Fruit fly (Drosophila melanogaster): ENCODE measurements around the gene kst.
A peak's percentile ranks its signal among the peaks of the same experiment; 100 is the strongest.

Gene kst

DNA sequence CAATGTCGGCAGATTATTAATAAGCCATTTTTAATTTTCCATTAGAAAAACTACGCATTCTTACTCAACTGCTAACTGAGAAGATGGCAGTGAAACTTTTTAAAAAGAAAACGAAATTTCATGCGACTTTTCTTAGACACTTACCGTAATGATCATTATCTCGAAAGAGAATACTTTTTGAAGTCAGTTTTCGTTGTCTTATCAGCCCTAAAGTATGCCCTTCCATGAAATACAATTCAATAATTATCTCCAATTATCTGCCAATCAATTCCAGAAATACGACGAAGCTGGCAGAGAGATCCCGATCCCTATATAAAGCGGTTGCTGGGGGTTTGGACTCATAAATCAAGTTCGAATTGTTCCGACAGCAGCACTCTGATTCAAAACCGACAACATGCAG is 20.2 kb upstream of the kst start, which contains the start of gene Drsl5 (continued):
- no peak for TF ChIP-seq zen2 (GFP tag; IDR thresholded peaks at IDR 0.05; ENCODE audit: partially characterized antibody)
- no peak for TF ChIP-seq klu (GFP tag; IDR thresholded peaks at IDR 0.05)
- no peak for TF ChIP-seq br (optimal IDR thresholded peaks at IDR 0.05)
- TF ChIP-seq exex (tag; optimal IDR thresholded peaks at IDR 0.05): peak; percentile 38
- no peak for TF ChIP-seq lola (GFP tag; optimal IDR thresholded peaks at IDR 0.05)
- TF ChIP-seq CG7372 (GFP tag; IDR thresholded peaks at IDR 0.05): no peak
- TF ChIP-seq tin (GFP tag; optimal IDR thresholded peaks at IDR 0.05): no peak
- no peak for TF ChIP-seq grau (tag; optimal IDR thresholded peaks at IDR 0.05)
- TF ChIP-seq CG32767 (GFP tag; IDR thresholded peaks at IDR 0.05): no peak
- TF ChIP-seq CG10543 (GFP tag; optimal IDR thresholded peaks at IDR 0.05): no peak
- no peak for TF ChIP-seq Usf (GFP tag; optimal IDR thresholded peaks at IDR 0.05)
- TF ChIP-seq Meics (GFP tag; optimal IDR thresholded peaks at IDR 0.05): no peak
- no peak for TF ChIP-seq Fer2 (tag; optimal IDR thresholded peaks at IDR 0.05)

DNA sequence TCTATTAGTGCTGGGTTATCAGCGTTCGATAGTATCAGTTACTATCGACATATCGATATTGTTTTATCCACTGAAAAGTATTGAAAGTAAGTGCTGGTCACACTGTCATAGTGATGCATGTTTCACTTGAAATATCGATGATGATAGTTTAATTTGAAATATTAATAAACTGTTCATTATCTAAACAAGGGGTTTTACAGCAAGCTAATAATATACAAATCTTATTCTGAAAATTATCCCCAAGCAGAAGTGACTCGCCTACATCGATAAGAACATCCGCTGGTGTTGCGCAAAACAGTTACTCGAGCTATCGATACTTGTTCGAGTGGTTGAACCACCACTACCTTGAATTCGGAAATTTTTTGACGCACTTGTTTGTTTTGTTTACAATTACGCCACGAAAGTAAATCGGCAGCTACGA is 17.4 kb upstream of the kst start, which contains the start of the genes PIG-C, CG12016 and Dpm2:
PIG-C (minus strand) TSS at position 10 of the 421 bp plus-strand sequence.
CG12016 (plus strand) TSS at position 333 of the 421 bp plus-strand sequence.
Dpm2 (plus strand) TSS at position 333 of the 421 bp plus-strand sequence.
- TF ChIP-seq Hsf (GFP tag; optimal IDR thresholded peaks at IDR 0.05) (peak; percentile 86), Optix (GFP tag; IDR thresholded peaks at IDR 0.05) (no peak), CG10979 (tag; optimal IDR thresholded peaks at IDR 0.05) (peak; percentile 30), otp (GFP tag; IDR thresholded peaks at IDR 0.05) (no peak), zen (tag; optimal IDR thresholded peaks at IDR 0.05) (peak; percentile 60), Usf (GFP tag; optimal IDR thresholded peaks at IDR 0.05) (peak; percentile 56), Nf-YC (tag; optimal IDR thresholded peaks at IDR 0.05) (peak; percentile 70), HHEX (GFP tag; optimal IDR thresholded peaks at IDR 0.05) (no peak), H2.0 (GFP tag; IDR thresholded peaks at IDR 0.05) (no peak; the same call in 1 of the 2 replicates), CG14014 (GFP tag; IDR thresholded peaks at IDR 0.05) (peak; percentile 50; the same call in 1 of the 2 replicates), Meics (GFP tag; optimal IDR thresholded peaks at IDR 0.05) (no peak), CG11456 (GFP tag; IDR thresholded peaks at IDR 0.05) (peak; percentile 76; the same call in 2 of the 3 replicates), Abd-B (GFP tag; optimal IDR thresholded peaks at IDR 0.05) (no peak), CG12769 (tag; optimal IDR thresholded peaks at IDR 0.05) (peak; percentile 53), Jarid2 (GFP tag; optimal IDR thresholded peaks at IDR 0.05) (no peak), CkIIα-i1 (GFP tag; IDR thresholded peaks at IDR 0.05) (no peak), CG2129 (GFP tag; IDR thresholded peaks at IDR 0.05; ENCODE audit: partially characterized antibody) (peak; percentile 95), CG12299 (tag; optimal IDR thresholded peaks at IDR 0.05) (peak; percentile 34), mam (GFP tag; optimal IDR thresholded peaks at IDR 0.05) (peak; percentile 78), pfk (GFP tag; optimal IDR thresholded peaks at IDR 0.05) (no peak), Max (GFP tag; optimal IDR thresholded peaks at IDR 0.05) (peak; percentile 66), cg (GFP tag; optimal IDR thresholded peaks at IDR 0.05) (no peak), CG34224 (GFP tag; IDR thresholded peaks at IDR 0.05; ENCODE audit: partially characterized antibody) (peak; percentile 94), CG4424 (GFP tag; optimal IDR thresholded peaks at IDR 0.05) (peak; percentile 72), sim (GFP tag; IDR thresholded peaks at IDR 0.05) (no peak), bab2 (GFP tag; optimal IDR thresholded peaks at IDR 0.05) (peak; percentile 52), Ada2b (GFP tag; IDR thresholded peaks at IDR 0.05) (peak; percentile 43; the same call in 1 of the 2 replicates), CG1024 (GFP tag; IDR thresholded peaks at IDR 0.05) (0 out of 2 replicates have a peak, but pooled peaks have one; percentile 33), GATAe (GFP tag; conservative IDR thresholded peaks at IDR 0.05) (no peak), CG34376 (GFP tag; optimal IDR thresholded peaks at IDR 0.05) (peak; percentile 53), slbo (GFP tag; IDR thresholded peaks at IDR 0.05) (peak; percentile 81), Sry-δ (GFP tag; optimal IDR thresholded peaks at IDR 0.05) (peak; percentile 99), Fer1 (GFP tag; optimal IDR thresholded peaks at IDR 0.05) (peak; percentile 56), zf30C (GFP tag; optimal IDR thresholded peaks at IDR 0.05) (no peak), CG14667 (GFP tag; IDR thresholded peaks at IDR 0.05) (peak; percentile 60), CG16813 (GFP tag; IDR thresholded peaks at IDR 0.05; ENCODE audit: partially characterized antibody) (peak; percentile 99), D (optimal IDR thresholded peaks at IDR 0.05) (no peak), D (GFP tag; optimal IDR thresholded peaks at IDR 0.05) (peak; percentile 39)
